Worm (Caenorhabditis elegans): ENCODE data around the gene F57F4.2.

The F57F4.2 gene

ce11 chrV:6352350-6352749, 37.2 kb downstream of the F57F4.2 start:
- TF ChIP-seq mxl-3 (GFP tag; optimal IDR thresholded peaks at IDR 0.05) (peak; percentile 47), pha-4 (GFP tag; IDR thresholded peaks at IDR 0.05) (no peak), pha-4 (tag; optimal IDR thresholded peaks at IDR 0.05) (no peak), hlh-11 (tag; optimal IDR thresholded peaks at IDR 0.05) (peak; percentile 50), mdl-1 (tag; optimal IDR thresholded peaks at IDR 0.05) (peak in 1 of 2 experiments; percentile 32), snpc-1.2 (GFP tag; IDR thresholded peaks at IDR 0.05) (no peak), zip-11 (GFP tag; IDR thresholded peaks at IDR 0.05) (no peak), nhr-28 (tag; optimal IDR thresholded peaks at IDR 0.05) (peak; percentile 20)

- TF ChIP-seq hlh-11 (tag; optimal IDR thresholded peaks at IDR 0.05): peak; percentile 61
- TF ChIP-seq mxl-2 (GFP tag; conservative IDR thresholded peaks at IDR 0.05): no peak
- 0 out of 2 replicates have a peak, but pooled peaks have one; percentile 23 for TF ChIP-seq arid-1 (GFP tag; conservative IDR thresholded peaks at IDR 0.05)
- TF ChIP-seq lin-29 (GFP tag; IDR thresholded peaks at IDR 0.05): peak; percentile 58; the same call in 1 of the 2 replicates
- TF ChIP-seq mdl-1 (tag; optimal IDR thresholded peaks at IDR 0.05): peak in 1 of 2 experiments; percentile 41
- TF ChIP-seq mxl-3 (GFP tag; optimal IDR thresholded peaks at IDR 0.05): peak; percentile 5
- no peak for TF ChIP-seq set-16 (GFP tag; IDR thresholded peaks at IDR 0.05)
- TF ChIP-seq hmg-1.1 (GFP tag; IDR thresholded peaks at IDR 0.05): 0 out of 2 replicates have a peak, but pooled peaks have one; percentile 22
- no peak for TF ChIP-seq R02D3.7 (tag; optimal IDR thresholded peaks at IDR 0.05)
- TF ChIP-seq nhr-28 (tag; optimal IDR thresholded peaks at IDR 0.05): no peak
- no peak for TF ChIP-seq lir-3 (tag; optimal IDR thresholded peaks at IDR 0.05)
- no peak for TF ChIP-seq egl-27 (tag; optimal IDR thresholded peaks at IDR 0.05)
- no peak for TF ChIP-seq nhr-76 (tag; optimal IDR thresholded peaks at IDR 0.05)
- peak; percentile 96 for TF ChIP-seq aha-1 (tag)
- no peak for TF ChIP-seq ceh-82 (tag; optimal IDR thresholded peaks at IDR 0.05)
- no peak for TF ChIP-seq zip-2 (tag; optimal IDR thresholded peaks at IDR 0.05)
- TF ChIP-seq nhr-102 (tag; optimal IDR thresholded peaks at IDR 0.05): no peak
- peak; percentile 49; the same call in 1 of the 2 replicates for TF ChIP-seq nhr-41 (GFP tag; IDR thresholded peaks at IDR 0.05)
- TF ChIP-seq ztf-7 (tag; optimal IDR thresholded peaks at IDR 0.05): no peak
- TF ChIP-seq Y48G9A.11 (GFP tag; IDR thresholded peaks at IDR 0.05): no peak
- TF ChIP-seq nhr-111 (GFP tag; optimal IDR thresholded peaks at IDR 0.05): no peak
- peak; percentile 61 for TF ChIP-seq nhr-48 (tag; optimal IDR thresholded peaks at IDR 0.05)
These were observed 38.4 kb downstream of the F57F4.2 start for ce11 chrV:6351122-6351521.

ce11 chrV:6350109-6350508, 39.4 kb downstream of the F57F4.2 start:
- no peak for TF ChIP-seq ceh-32 (tag; optimal IDR thresholded peaks at IDR 0.05; ENCODE audit: poor library complexity)
- no peak for TF ChIP-seq nhr-111 (GFP tag; optimal IDR thresholded peaks at IDR 0.05)
- no peak for TF ChIP-seq lir-3 (tag; optimal IDR thresholded peaks at IDR 0.05)
- TF ChIP-seq nhr-48 (tag; optimal IDR thresholded peaks at IDR 0.05): no peak
- TF ChIP-seq zfp-3 (GFP tag; conservative IDR thresholded peaks at IDR 0.05): no peak
- no peak for TF ChIP-seq daf-19 (GFP tag; conservative IDR thresholded peaks at IDR 0.05)
- TF ChIP-seq hmg-1.1 (GFP tag; IDR thresholded peaks at IDR 0.05): 0 out of 2 replicates have a peak, but pooled peaks have one; percentile 45
- TF ChIP-seq pqm-1 (tag; optimal IDR thresholded peaks at IDR 0.05): no peak
- TF ChIP-seq lin-15B (tag; optimal IDR thresholded peaks at IDR 0.05): no peak
- TF ChIP-seq lin-38 (GFP tag; IDR thresholded peaks at IDR 0.05): no peak
- TF ChIP-seq daf-16 (GFP tag; optimal IDR thresholded peaks at IDR 0.05): peak in 1 of 2 experiments; percentile 10
- TF ChIP-seq daf-16 (tag; optimal IDR thresholded peaks at IDR 0.05): no peak
- TF ChIP-seq lsy-2 (tag; optimal IDR thresholded peaks at IDR 0.05): peak in 1 of 2 experiments; percentile 5
- TF ChIP-seq set-16 (GFP tag; IDR thresholded peaks at IDR 0.05): peak; percentile 63
- no peak; the same call in 1 of the 2 replicates for TF ChIP-seq pha-4 (GFP tag; IDR thresholded peaks at IDR 0.05)
- no peak for TF ChIP-seq pha-4 (tag; optimal IDR thresholded peaks at IDR 0.05)
- TF ChIP-seq hlh-30 (tag; optimal IDR thresholded peaks at IDR 0.05; ENCODE audit: insufficient read depth): no peak
- no peak for TF ChIP-seq T20F7.1 (GFP tag; optimal IDR thresholded peaks at IDR 0.05)
- peak; percentile 20; the same call in 1 of the 2 replicates for TF ChIP-seq dmd-6 (GFP tag; IDR thresholded peaks at IDR 0.05)
- TF ChIP-seq Y5F2A.4 (GFP tag; optimal IDR thresholded peaks at IDR 0.05): no peak
- TF ChIP-seq madf-9 (GFP tag; conservative IDR thresholded peaks at IDR 0.05): no peak
- no peak for TF ChIP-seq ama-1 (optimal IDR thresholded peaks at IDR 0.05)
- TF ChIP-seq mdl-1 (tag; optimal IDR thresholded peaks at IDR 0.05): peak in 1 of 2 experiments; percentile 58
- TF ChIP-seq gei-8 (GFP tag; optimal IDR thresholded peaks at IDR 0.05): no peak
- no peak for TF ChIP-seq Y105C5A.15 (GFP tag; IDR thresholded peaks at IDR 0.05)
- no peak for TF ChIP-seq unc-39 (tag; optimal IDR thresholded peaks at IDR 0.05)
- TF ChIP-seq fkh-10 (GFP tag; optimal IDR thresholded peaks at IDR 0.05): peak; percentile 61
- no peak for TF ChIP-seq saeg-2 (GFP tag; IDR thresholded peaks at IDR 0.05)
- peak; percentile 68; the same call in 1 of the 2 replicates for TF ChIP-seq ceh-20 (GFP tag; IDR thresholded peaks at IDR 0.05)
- peak; percentile 54 for TF ChIP-seq aha-1 (tag)

All from whole organism, L4 larva.